Worm (Caenorhabditis elegans) whole organism, L2 larva: Measurements from ENCODE around the gene Y6E2A.7.

Source experiments
- alr-1 ChIP-seq: fragments of 150-350 bp; optimal IDR thresholded peaks from 2 replicates; lab custom pipeline; 2014; ENCODE audit warnings: missing biosample characterization, missing genetic modification characterization
- ama-1 ChIP-seq: fragments of 150-350 bp; optimal IDR thresholded peaks from 2 replicates; lab custom pipeline; 2018; ENCODE audit warnings: inconsistent platforms
- fos-1 ChIP-seq: fragments of 150-350 bp; optimal IDR thresholded peaks from 2 replicates; lab custom pipeline; 2014; ENCODE audit warnings: missing biosample characterization, missing genetic modification characterization
- gmeb-1 ChIP-seq: fragments of 150-350 bp; optimal IDR thresholded peaks from 2 replicates; lab custom pipeline; 2014; ENCODE audit warnings: missing biosample characterization, missing genetic modification characterization
- lin-13 ChIP-seq: fragments of 150-350 bp; optimal IDR thresholded peaks from 2 replicates; lab custom pipeline; 2014; ENCODE audit warnings: missing biosample characterization, missing genetic modification reagents, missing genetic modification characterization
- mab-5 ChIP-seq: fragments of 150-350 bp; optimal IDR thresholded peaks from 2 replicates; lab custom pipeline; 2014; ENCODE audit warnings: missing biosample characterization, missing genetic modification characterization
- mdl-1 ChIP-seq, 2 experiments: fragments of 150-350 bp in 1 of 2; sonication (generic microtip) in 1 of 2; optimal IDR thresholded peaks; 2 replicates each; lab custom pipeline; 2017; ENCODE audit warnings: missing biosample characterization in 2 of 2, missing genetic modification characterization in 2 of 2
- nhr-11 ChIP-seq: fragments of 150-350 bp; optimal IDR thresholded peaks from 2 replicates; lab custom pipeline; 2014; ENCODE audit warnings: missing biosample characterization, missing genetic modification characterization
- nhr-21 ChIP-seq: fragments of 150-350 bp; optimal IDR thresholded peaks from 2 replicates; lab custom pipeline; 2014; ENCODE audit warnings: missing biosample characterization, missing genetic modification characterization
- snpc-4 ChIP-seq: fragments of 150-350 bp; optimal IDR thresholded peaks from 2 replicates; lab custom pipeline; 2014; ENCODE audit warnings: missing biosample characterization, missing genetic modification characterization
- unc-39 ChIP-seq: fragments of 150-350 bp; optimal IDR thresholded peaks from 2 replicates; lab custom pipeline; 2014; ENCODE audit warnings: missing biosample characterization, missing genetic modification characterization

ce11 chrV:15677222-15677621 is 42.4 kb upstream of the Y6E2A.7 start, which contains the start of gene nhr-52:
- TF ChIP-seq unc-39 (tag; lab: Kevin White, UChicago) (no peak), nhr-11 (tag; lab: Kevin White, UChicago) (no peak), ama-1 (lab: Kevin White, UChicago) (no peak), snpc-4 (tag; lab: Kevin White, UChicago) (no peak), mdl-1 (tag; optimal IDR thresholded peaks at IDR 0.05; lab: Kevin White, UChicago) (no peak), alr-1 (tag; lab: Kevin White, UChicago) (no peak), mab-5 (no peak), gmeb-1 (tag; lab: Kevin White, UChicago) (no peak), fos-1 (no peak), lin-13 (no peak), nhr-21 (tag; lab: Kevin White, UChicago) (no peak)
